Worm (Caenorhabditis elegans): Measurements from ENCODE around the gene T19D12.6.

Gene T19D12.6

DNA sequence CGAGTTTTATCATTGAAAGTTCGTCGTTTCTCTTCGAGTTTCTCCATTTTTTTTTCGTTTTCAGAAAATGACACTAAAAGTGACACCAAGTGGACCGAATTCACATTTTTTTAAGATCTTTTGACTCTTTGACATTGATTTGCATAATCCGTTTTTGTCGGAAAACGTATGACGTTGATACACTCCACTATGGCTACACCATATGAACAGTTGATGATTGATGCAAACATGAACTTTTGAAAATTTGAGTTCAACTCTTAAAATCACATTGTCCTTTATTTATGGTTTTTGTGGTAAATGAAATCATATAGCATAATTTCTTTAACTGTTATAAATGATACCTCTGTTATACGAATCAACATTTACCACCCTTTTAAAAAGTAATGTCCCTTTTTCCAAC, 15.8 kb upstream of the T19D12.6 start, which contains the start of gene T19D12.10:
Gene T19D12.10 (minus strand): TSS at position 101 of the 400 bp plus-strand sequence.
- no peak for TF ChIP-seq lsy-2 (tag; optimal IDR thresholded peaks at IDR 0.05)
- TF ChIP-seq unc-62 (GFP tag; optimal IDR thresholded peaks at IDR 0.05), result no peak
- TF ChIP-seq ham-2 (GFP tag; optimal IDR thresholded peaks at IDR 0.05), result no peak
- no peak for TF ChIP-seq ces-1 (GFP tag; optimal IDR thresholded peaks at IDR 0.05)
- TF ChIP-seq lin-13 (tag; optimal IDR thresholded peaks at IDR 0.05), result no peak
- no peak for TF ChIP-seq elt-3 (tag; optimal IDR thresholded peaks at IDR 0.05)
- no peak for TF ChIP-seq unc-39 (tag; optimal IDR thresholded peaks at IDR 0.05)
- no peak for TF ChIP-seq ceh-43 (GFP tag; optimal IDR thresholded peaks at IDR 0.05)
- TF ChIP-seq lin-32 (GFP tag; optimal IDR thresholded peaks at IDR 0.05), result no peak
- no peak for TF ChIP-seq ceh-39 (tag; optimal IDR thresholded peaks at IDR 0.05)
- no peak for TF ChIP-seq tbx-8 (GFP tag; optimal IDR thresholded peaks at IDR 0.05)
- TF ChIP-seq mep-1 (tag; optimal IDR thresholded peaks at IDR 0.05), result no peak
- no peak for TF ChIP-seq drap-1 (GFP tag; optimal IDR thresholded peaks at IDR 0.05)
- no peak for TF ChIP-seq nhr-12 (tag; optimal IDR thresholded peaks at IDR 0.05)

DNA sequence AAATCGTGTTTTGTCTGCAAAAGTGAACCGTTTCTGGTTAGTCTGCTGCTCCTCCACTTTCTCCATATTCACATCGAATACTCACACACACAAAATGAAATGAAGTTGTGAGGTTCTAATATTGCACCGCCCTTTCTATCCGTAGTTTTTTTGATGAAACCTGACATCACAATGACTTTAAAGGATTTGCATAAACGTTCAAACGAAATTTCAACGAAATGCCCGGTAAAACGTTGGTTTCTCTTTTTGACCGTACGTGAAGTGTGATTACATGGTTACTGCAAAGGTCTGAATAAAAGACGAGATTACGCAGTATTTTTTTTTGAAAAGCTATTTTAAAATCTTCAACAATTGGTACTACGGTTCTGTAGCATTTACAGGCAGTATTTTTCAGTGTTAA, 11.4 kb upstream of the T19D12.6 start, which contains the start of gene T19D12.9:
Gene T19D12.9 (minus strand): TSS at position 101 of the 400 bp plus-strand sequence.
- TF ChIP-seq hlh-1 (tag; optimal IDR thresholded peaks at IDR 0.05) (no peak), ceh-39 (tag; optimal IDR thresholded peaks at IDR 0.05) (no peak), mls-2 (tag; optimal IDR thresholded peaks at IDR 0.05) (no peak), flh-1 (GFP tag; optimal IDR thresholded peaks at IDR 0.05) (no peak), unc-62 (GFP tag; optimal IDR thresholded peaks at IDR 0.05) (no peak), elt-3 (tag; optimal IDR thresholded peaks at IDR 0.05) (no peak), M03D4.4 (tag; optimal IDR thresholded peaks at IDR 0.05) (no peak), nhr-12 (tag; optimal IDR thresholded peaks at IDR 0.05) (no peak), drap-1 (GFP tag; optimal IDR thresholded peaks at IDR 0.05) (no peak), nhr-28 (tag; optimal IDR thresholded peaks at IDR 0.05) (no peak), lsy-2 (tag; optimal IDR thresholded peaks at IDR 0.05) (no peak), sem-2 (GFP tag; optimal IDR thresholded peaks at IDR 0.05) (no peak), ceh-43 (GFP tag; optimal IDR thresholded peaks at IDR 0.05) (no peak), elt-1 (tag; optimal IDR thresholded peaks at IDR 0.05; ENCODE audit: borderline replicate concordance, insufficient read depth) (no peak), ces-1 (GFP tag; optimal IDR thresholded peaks at IDR 0.05) (no peak), ceh-83 (GFP tag; optimal IDR thresholded peaks at IDR 0.05) (no peak), cnd-1 (tag; optimal IDR thresholded peaks at IDR 0.05) (no peak), lin-13 (tag; optimal IDR thresholded peaks at IDR 0.05) (no peak), nhr-2 (tag; optimal IDR thresholded peaks at IDR 0.05) (no peak)

DNA sequence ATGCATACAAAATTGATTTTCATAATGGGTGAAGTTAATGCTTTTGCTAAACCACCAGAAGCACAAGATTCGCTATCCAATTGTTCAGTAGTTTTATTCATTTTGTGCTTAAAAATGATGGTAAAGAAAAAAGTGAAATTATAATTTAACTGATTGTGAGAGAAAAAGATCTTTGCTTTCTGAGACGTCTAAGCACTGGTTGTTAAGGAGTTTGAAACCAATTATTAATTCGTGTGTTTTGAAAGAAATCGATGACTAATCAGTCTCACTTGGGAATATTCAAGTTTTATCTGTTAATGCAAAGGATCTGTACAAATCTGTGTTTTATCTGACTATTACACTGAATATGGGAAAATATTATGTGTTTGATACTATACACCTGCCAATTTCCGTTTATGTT, 8.8 kb upstream of the T19D12.6 start, which contains the start of gene sra-26:
Gene sra-26 (minus strand): TSS at position 101 of the 400 bp plus-strand sequence.
- TF ChIP-seq nhr-2 (tag; optimal IDR thresholded peaks at IDR 0.05) (no peak), ham-2 (GFP tag; optimal IDR thresholded peaks at IDR 0.05) (no peak), zip-8 (tag; optimal IDR thresholded peaks at IDR 0.05) (no peak), unc-39 (tag; optimal IDR thresholded peaks at IDR 0.05) (no peak), blmp-1 (tag; optimal IDR thresholded peaks at IDR 0.05) (no peak), ceh-43 (GFP tag; optimal IDR thresholded peaks at IDR 0.05) (no peak), sptf-1 (tag; optimal IDR thresholded peaks at IDR 0.05) (no peak), lin-13 (tag; optimal IDR thresholded peaks at IDR 0.05) (no peak), unc-120 (tag; optimal IDR thresholded peaks at IDR 0.05; ENCODE audit: poor library complexity, severe bottlenecking) (no peak), drap-1 (GFP tag; optimal IDR thresholded peaks at IDR 0.05) (no peak), elt-1 (tag; optimal IDR thresholded peaks at IDR 0.05; ENCODE audit: borderline replicate concordance, insufficient read depth) (no peak), ces-1 (GFP tag; optimal IDR thresholded peaks at IDR 0.05) (no peak)

DNA sequence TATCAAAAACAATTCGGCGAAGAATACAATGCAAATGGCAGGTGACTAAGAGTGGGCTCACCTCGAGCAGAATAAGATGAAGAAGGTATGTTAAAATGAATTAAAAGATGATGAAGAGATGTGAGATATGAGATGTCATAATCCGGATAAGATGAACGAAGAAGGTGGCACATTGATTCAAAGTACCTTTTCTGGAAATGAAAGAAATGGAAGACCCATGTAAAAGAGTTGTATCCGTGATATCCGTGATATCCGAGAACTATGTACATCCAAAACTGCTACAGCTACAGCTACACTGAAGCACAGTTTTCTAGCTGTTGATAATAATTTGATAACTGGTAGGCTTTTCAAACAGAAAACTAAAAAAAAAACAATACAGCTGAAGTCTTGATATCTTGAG, 6.1 kb upstream of the T19D12.6 start, which contains the start of gene oig-8:
Gene oig-8 (minus strand): TSS at position 101 of the 400 bp plus-strand sequence.
- TF ChIP-seq zip-8 (tag; optimal IDR thresholded peaks at IDR 0.05) (no peak), ceh-43 (GFP tag; optimal IDR thresholded peaks at IDR 0.05) (no peak), mab-5 (tag; optimal IDR thresholded peaks at IDR 0.05) (no peak), lsy-2 (tag; optimal IDR thresholded peaks at IDR 0.05) (no peak), ces-1 (GFP tag; optimal IDR thresholded peaks at IDR 0.05) (no peak), unc-120 (tag; optimal IDR thresholded peaks at IDR 0.05; ENCODE audit: poor library complexity, severe bottlenecking) (no peak), cnd-1 (tag; optimal IDR thresholded peaks at IDR 0.05) (no peak), sem-2 (GFP tag; optimal IDR thresholded peaks at IDR 0.05) (no peak), pha-4 (tag; optimal IDR thresholded peaks at IDR 0.05) (no peak), mls-2 (tag; optimal IDR thresholded peaks at IDR 0.05) (no peak), unc-39 (tag; optimal IDR thresholded peaks at IDR 0.05) (no peak), snpc-4 (tag; optimal IDR thresholded peaks at IDR 0.05) (no peak), sptf-1 (tag; optimal IDR thresholded peaks at IDR 0.05) (no peak)

All from whole organism, mixed stage, embryonic.